Fruit fly (Drosophila melanogaster): ENCODE results near the gene Ctr1A.
A peak's percentile ranks its signal among the peaks of the same experiment; 100 is the strongest.

Gene Ctr1A

dm6 chrX:6698248-6698812, 36.9 kb downstream of the Ctr1A start, which contains the start of gene CG14440:
TSS of gene CG14440 (minus strand) at chrX:6698567.
- TF ChIP-seq Dif (GFP tag; optimal IDR thresholded peaks at IDR 0.05; ENCODE audit: partially characterized antibody) (no peak), dmrt93B (GFP tag; optimal IDR thresholded peaks at IDR 0.05) (no peak), Rel (GFP tag; optimal IDR thresholded peaks at IDR 0.05) (no peak), Rel (tag; optimal IDR thresholded peaks at IDR 0.05) (peak; percentile 81), fru (GFP tag; optimal IDR thresholded peaks at IDR 0.05) (no peak)

DNA sequence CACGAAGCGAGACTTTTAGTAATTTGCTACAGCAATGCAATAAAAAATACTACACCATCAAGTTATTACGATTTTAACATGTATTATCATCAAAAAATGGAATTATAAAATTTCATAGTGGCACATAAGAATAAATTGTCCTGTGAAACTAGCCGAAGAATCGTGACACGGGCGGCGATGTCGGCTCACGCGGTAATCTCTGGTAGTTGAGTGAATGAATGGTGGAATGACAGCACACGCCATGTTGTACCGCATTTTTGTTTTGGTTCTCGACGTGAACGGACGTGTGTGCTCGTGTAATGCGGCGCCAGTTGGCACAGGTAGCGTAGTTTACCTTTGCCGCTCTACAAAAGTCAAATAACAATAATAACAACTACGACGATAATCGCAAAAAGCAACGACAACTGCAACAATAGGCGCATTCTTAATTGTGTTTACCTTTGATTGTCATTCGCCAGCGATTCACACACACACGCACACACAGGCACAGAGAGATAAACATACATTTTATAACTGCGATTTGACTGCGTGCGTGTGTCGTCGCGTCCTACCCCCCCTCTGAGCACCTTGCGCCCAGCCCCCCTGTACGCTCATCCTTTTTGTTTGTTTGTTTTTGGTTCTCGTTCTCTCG, 37.9 kb downstream of the Ctr1A start, which contains the start of gene CG14441:
CG14441 (plus strand) TSS at position 254 of the 631 bp plus-strand sequence.
- TF ChIP-seq OdsH (GFP tag; optimal IDR thresholded peaks at IDR 0.05) (peak; percentile 40), CG32264 (GFP tag; optimal IDR thresholded peaks at IDR 0.05) (peak; percentile 47), fru (GFP tag; optimal IDR thresholded peaks at IDR 0.05) (peak; percentile 100), rgr (GFP tag; optimal IDR thresholded peaks at IDR 0.05) (peak; percentile 65), Hnf4 (GFP tag; optimal IDR thresholded peaks at IDR 0.05) (peak; percentile 45), Dif (GFP tag; optimal IDR thresholded peaks at IDR 0.05; ENCODE audit: partially characterized antibody) (no peak), brk (GFP tag; optimal IDR thresholded peaks at IDR 0.05) (peak; percentile 44), Rel (GFP tag; optimal IDR thresholded peaks at IDR 0.05) (peak; percentile 57), Rel (tag; optimal IDR thresholded peaks at IDR 0.05) (peak; percentile 21), psq (GFP tag; optimal IDR thresholded peaks at IDR 0.05) (peak; percentile 69), N (GFP tag; optimal IDR thresholded peaks at IDR 0.05) (no peak), Dfd (GFP tag; optimal IDR thresholded peaks at IDR 0.05) (no peak), ey (GFP tag; optimal IDR thresholded peaks at IDR 0.05) (peak; percentile 39), Sp1 (GFP tag; optimal IDR thresholded peaks at IDR 0.05) (peak; percentile 73), woc (GFP tag; optimal IDR thresholded peaks at IDR 0.05) (peak; percentile 93), sv (GFP tag; optimal IDR thresholded peaks at IDR 0.05) (peak; percentile 34), Myc (optimal IDR thresholded peaks at IDR 0.05) (peak; percentile 71), dmrt93B (GFP tag; optimal IDR thresholded peaks at IDR 0.05) (peak; percentile 3), CG9705 (GFP tag; optimal IDR thresholded peaks at IDR 0.05) (peak; percentile 17), sage (GFP tag; optimal IDR thresholded peaks at IDR 0.05) (peak; percentile 21), HLH106 (tag; optimal IDR thresholded peaks at IDR 0.05) (peak; percentile 50), foxo (GFP tag; optimal IDR thresholded peaks at IDR 0.05) (peak in 1 of 2 experiments; percentile 51), dl (GFP tag; optimal IDR thresholded peaks at IDR 0.05; ENCODE audit: insufficient read depth in 1 of 2, partially characterized antibody in 2 of 2) (no peak), Vsx2 (GFP tag; optimal IDR thresholded peaks at IDR 0.05; ENCODE audit: partially characterized antibody) (no peak), br (GFP tag; optimal IDR thresholded peaks at IDR 0.05) (peak; percentile 57), h (GFP tag; optimal IDR thresholded peaks at IDR 0.05) (peak; percentile 66)

dm6 chrX:6700263-6700989, 39.0 kb downstream of the Ctr1A start:
- no peak for TF ChIP-seq h (GFP tag; optimal IDR thresholded peaks at IDR 0.05)

- no peak for TF ChIP-seq usp (GFP tag; optimal IDR thresholded peaks at IDR 0.05)
- TF ChIP-seq Abd-B (GFP tag; optimal IDR thresholded peaks at IDR 0.05) = no peak
- no peak for TF ChIP-seq rgr (GFP tag; optimal IDR thresholded peaks at IDR 0.05)
- TF ChIP-seq woc (GFP tag; optimal IDR thresholded peaks at IDR 0.05) = no peak
- no peak for TF ChIP-seq jim (GFP tag; optimal IDR thresholded peaks at IDR 0.05)
- TF ChIP-seq Vsx2 (GFP tag; optimal IDR thresholded peaks at IDR 0.05; ENCODE audit: partially characterized antibody) = no peak
- no peak for TF ChIP-seq Dif (GFP tag; optimal IDR thresholded peaks at IDR 0.05; ENCODE audit: partially characterized antibody)
- no peak for TF ChIP-seq Mio (GFP tag; optimal IDR thresholded peaks at IDR 0.05)
- no peak for TF ChIP-seq fru (GFP tag; optimal IDR thresholded peaks at IDR 0.05)
- TF ChIP-seq psq (GFP tag; optimal IDR thresholded peaks at IDR 0.05) = no peak
- TF ChIP-seq dmrt93B (GFP tag; optimal IDR thresholded peaks at IDR 0.05) = no peak
- no peak for TF ChIP-seq sage (GFP tag; optimal IDR thresholded peaks at IDR 0.05)
- TF ChIP-seq Myc (optimal IDR thresholded peaks at IDR 0.05) = no peak
- no peak for TF ChIP-seq Hnf4 (GFP tag; optimal IDR thresholded peaks at IDR 0.05)
- TF ChIP-seq Hr83 (GFP tag; optimal IDR thresholded peaks at IDR 0.05; ENCODE audit: poor library complexity, severe bottlenecking) = no peak
- TF ChIP-seq Sp1 (GFP tag; optimal IDR thresholded peaks at IDR 0.05) = no peak
- TF ChIP-seq HLH106 (tag; optimal IDR thresholded peaks at IDR 0.05) = no peak
Measured at dm6 chrX:6700990-6701530, 39.6 kb downstream of the Ctr1A start.
